Worm (Caenorhabditis elegans): ENCODE data around the gene T12B3.2.
"Not testable (repeated sequence)": the region's sequence is repeated elsewhere in the genome, so short reads cannot be mapped to it uniquely, and the experiment has no call there.

Gene T12B3.2

DNA sequence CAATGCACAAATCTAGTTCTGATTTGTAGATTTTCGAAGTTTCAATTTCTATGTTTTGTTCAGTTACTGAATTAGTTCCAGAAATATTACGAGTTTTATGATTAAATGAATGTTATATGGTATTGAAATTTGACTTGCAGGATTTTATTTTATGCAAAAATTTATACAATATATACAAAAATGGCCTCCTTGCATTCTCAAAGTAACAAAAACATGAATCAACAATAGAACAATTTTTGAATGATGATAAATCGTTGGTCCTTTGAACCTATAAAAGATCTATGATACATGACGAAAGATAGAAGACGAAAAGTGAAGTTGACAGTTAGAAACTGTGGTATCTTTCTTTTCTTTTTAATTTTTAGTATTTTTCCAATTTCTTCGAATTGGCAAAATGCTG lies at the start of gene T12B3.2:
T12B3.2 (plus strand) TSS at position 301 of the 400 bp plus-strand sequence.
- no peak for TF ChIP-seq unc-62 (GFP tag; optimal IDR thresholded peaks at IDR 0.05)

ce11 chrIV:7328918-7329317 lies 47.7 kb upstream of the T12B3.2 start, which contains the start of gene sqst-2:
Gene sqst-2 (minus strand): TSS chrIV:7328975.
- no peak for TF ChIP-seq unc-62 (GFP tag; optimal IDR thresholded peaks at IDR 0.05)

ce11 chrIV:7332695-7333094 lies 43.9 kb upstream of the T12B3.2 start, which contains the start of gene ocr-4:
Gene ocr-4 (minus strand): TSS chrIV:7332795.
- no peak for TF ChIP-seq unc-62 (GFP tag; optimal IDR thresholded peaks at IDR 0.05)

- no peak for TF ChIP-seq unc-62 (GFP tag; optimal IDR thresholded peaks at IDR 0.05)
Measured at ce11 chrIV:7338042-7338441, 38.6 kb upstream of the T12B3.2 start.

ce11 chrIV:7339095-7339494 lies 37.5 kb upstream of the T12B3.2 start:
- TF ChIP-seq unc-62 (GFP tag; optimal IDR thresholded peaks at IDR 0.05): no peak

ce11 chrIV:7342144-7342543 lies 34.5 kb upstream of the T12B3.2 start:
- no peak for TF ChIP-seq unc-62 (GFP tag; optimal IDR thresholded peaks at IDR 0.05)

ce11 chrIV:7344020-7344419 lies 32.6 kb upstream of the T12B3.2 start:
- no peak for TF ChIP-seq unc-62 (GFP tag; optimal IDR thresholded peaks at IDR 0.05)

DNA sequence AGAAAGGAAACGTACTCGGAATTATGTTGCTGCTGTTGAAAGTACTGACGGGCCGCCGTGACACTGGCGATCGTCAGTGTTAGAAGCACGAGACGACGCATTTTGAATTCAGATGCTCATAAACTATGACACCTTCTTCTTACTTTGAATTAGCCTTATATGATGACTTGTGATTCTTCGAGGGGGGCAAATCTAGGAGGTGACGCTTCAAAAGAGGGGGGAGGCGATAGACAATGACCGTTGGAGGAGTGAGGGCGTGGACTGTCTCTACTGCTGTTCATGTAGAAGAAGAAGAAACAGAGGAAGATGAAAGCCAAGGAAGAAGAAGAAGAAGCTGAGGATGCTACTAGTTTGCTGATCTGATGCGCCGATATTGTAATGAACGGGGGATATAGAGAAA lies 29.9 kb upstream of the T12B3.2 start, which contains the start of gene daf-42:
daf-42 (minus strand) TSS at position 101 of the 400 bp plus-strand sequence.
- no peak for TF ChIP-seq unc-62 (GFP tag; optimal IDR thresholded peaks at IDR 0.05)

DNA sequence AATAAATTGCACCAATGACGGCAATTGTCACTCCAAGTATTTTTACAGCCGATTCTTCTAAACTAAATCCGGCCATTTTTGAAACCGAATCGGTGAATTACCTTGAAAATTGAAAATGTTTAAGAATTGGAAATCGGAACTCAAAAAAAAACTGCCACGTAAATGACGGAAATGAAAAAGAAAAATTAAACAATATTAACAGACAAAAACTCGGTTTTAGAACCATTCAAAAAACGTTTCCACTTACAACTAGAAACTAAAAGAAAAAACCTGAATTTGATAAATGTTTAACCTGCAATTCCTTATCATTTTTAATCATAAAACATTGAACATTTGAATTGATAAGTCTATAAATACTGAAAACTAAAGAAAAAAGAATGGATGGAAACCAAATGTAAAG lies 11.6 kb upstream of the T12B3.2 start, which contains the start of gene Y40C5A.4:
Y40C5A.4 (minus strand) TSS at position 101 of the 400 bp plus-strand sequence.
- TF ChIP-seq unc-62 (GFP tag; optimal IDR thresholded peaks at IDR 0.05): not testable (repeated sequence)

DNA sequence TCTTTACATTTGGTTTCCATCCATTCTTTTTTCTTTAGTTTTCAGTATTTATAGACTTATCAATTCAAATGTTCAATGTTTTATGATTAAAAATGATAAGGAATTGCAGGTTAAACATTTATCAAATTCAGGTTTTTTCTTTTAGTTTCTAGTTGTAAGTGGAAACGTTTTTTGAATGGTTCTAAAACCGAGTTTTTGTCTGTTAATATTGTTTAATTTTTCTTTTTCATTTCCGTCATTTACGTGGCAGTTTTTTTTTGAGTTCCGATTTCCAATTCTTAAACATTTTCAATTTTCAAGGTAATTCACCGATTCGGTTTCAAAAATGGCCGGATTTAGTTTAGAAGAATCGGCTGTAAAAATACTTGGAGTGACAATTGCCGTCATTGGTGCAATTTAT lies 1.8 kb upstream of the T12B3.2 start, which contains the start of gene T12B3.3:
T12B3.3 (plus strand) TSS at position 301 of the 400 bp plus-strand sequence.
- TF ChIP-seq unc-62 (GFP tag; optimal IDR thresholded peaks at IDR 0.05): not testable (repeated sequence)

DNA sequence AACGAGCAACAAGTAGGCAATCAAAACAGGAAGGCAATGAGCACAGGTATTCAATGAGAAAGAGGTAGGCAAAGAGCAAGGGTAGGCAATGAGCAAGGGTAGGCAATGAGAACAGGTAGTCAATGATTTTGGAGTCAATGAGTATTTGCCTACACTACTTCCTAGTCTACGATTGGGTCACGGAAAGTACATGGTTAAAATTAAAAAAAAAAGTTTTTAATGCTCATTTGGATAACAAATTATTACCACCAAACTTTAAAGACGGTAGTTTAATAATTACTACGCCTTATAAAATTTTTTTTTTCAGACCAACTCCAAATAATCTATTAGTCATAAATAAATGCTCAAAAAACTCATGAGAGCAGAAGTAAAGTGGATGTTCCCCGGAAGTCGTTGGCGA lies 5.1 kb downstream of the T12B3.2 start, which contains the start of gene ptp-8:
ptp-8 (plus strand) TSS at position 301 of the 400 bp plus-strand sequence.
- TF ChIP-seq unc-62 (GFP tag; optimal IDR thresholded peaks at IDR 0.05): no peak

- no peak for TF ChIP-seq unc-62 (GFP tag; optimal IDR thresholded peaks at IDR 0.05)
Measured at ce11 chrIV:7386835-7387551, 10.4 kb downstream of the T12B3.2 start.

DNA sequence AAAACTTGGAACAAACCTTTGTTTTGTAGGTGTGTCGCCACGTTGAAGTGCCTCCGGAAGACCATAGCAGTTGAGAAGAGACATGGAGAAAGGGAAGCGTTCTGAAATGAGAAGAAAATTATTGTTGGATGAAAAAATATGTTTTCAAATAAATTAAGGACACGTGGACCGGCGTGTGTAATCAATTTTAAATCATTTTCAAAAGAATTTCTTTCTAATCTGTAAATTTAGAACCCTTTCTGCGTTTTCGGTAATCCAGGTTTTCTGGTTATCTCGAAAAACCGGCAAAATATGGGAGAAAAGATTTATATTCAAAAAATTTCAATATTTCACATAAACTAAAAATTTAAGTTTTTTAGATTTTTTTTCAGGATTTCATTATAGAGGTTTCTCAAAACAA lies 12.2 kb downstream of the T12B3.2 start, which contains the start of gene mob-3:
mob-3 (minus strand) TSS at position 101 of the 400 bp plus-strand sequence.
- TF ChIP-seq unc-62 (GFP tag; optimal IDR thresholded peaks at IDR 0.05): no peak

DNA sequence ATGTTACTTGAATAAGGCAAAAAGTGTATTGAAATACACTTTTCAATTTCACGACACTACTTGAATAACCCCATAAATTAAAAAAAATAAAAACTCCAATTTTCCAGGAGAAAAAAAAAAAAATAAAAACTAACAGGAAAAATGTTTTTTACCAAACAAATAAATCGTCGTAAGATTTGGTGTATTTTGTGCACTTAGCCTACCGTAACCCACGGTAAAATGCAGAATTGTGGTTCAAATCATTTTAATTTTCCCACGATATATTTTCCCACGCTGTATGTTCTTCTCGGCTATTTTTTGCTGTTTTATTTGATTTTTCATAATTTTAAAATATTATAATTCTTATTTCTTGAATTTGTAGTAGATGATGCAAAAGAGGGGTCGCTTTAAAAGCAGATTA lies 13.1 kb downstream of the T12B3.2 start:
- no peak for TF ChIP-seq unc-62 (GFP tag; optimal IDR thresholded peaks at IDR 0.05)

DNA sequence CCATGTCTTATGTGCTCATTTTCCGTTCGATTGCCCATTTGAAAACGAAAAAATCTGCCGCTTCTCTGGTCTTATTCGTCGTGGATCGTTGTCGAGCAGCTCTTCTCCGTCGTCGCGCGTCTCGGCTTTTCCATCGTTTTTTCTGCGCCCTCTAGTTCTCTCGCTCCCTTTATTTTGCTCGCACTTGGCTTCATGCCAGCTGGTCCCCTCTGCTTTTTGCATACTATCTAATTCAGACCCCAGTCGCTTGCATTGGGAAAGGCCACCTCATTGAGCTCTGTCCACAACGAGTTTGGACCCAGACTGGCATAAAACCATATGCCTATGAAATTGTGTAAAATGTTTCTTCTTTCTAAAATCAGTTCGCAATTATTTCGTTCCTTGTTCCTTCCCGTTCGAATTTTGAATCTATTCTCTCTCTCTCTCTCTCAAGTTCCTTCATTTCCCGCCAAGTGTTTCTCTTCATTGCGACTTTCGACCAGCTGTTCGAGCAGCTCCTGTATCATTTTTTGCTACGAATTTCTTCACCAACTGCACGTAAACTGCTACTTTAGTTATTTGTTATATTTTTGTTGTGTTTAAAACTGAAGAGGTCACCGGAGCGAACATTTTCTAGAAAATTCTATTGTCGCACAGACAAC lies 13.6 kb downstream of the T12B3.2 start:
- no peak for TF ChIP-seq unc-62 (GFP tag; optimal IDR thresholded peaks at IDR 0.05)

DNA sequence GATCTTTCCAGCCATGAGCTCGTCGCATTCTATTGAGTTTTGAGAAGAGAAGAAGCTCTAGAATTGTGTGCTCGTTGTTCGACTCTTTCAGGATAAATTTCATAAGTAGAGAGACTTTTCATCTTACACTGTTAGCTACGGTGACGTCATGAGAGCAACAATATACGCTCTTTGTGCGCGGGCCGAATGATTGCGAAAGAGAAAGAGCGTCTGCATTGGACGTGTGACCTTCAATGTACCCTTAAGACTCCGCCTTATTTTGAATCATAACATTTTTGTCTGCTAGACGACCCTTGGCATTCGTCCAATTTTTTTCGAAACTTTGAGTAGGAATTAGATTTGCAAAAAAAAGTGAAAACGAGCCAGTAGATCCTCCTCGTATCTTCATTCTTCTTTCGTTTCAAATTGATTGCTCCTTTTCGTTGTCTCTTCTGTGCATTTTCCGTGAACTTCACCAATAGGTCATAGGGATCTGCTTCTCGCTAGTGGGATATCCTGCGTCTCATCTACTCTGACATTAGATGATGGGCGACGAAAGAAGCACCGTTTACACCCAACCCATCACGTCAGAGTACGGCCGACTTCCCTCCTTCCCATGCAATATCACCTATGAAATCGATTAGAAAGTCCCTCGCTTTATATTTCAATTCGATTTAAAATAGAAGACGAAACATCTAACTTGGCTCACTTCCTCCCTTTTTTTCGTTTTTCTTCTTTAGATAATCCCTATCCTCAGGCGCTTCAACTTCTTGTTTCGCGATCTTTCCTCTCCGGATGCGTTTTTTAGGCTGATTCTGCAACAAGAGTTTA lies 15.1 kb downstream of the T12B3.2 start:
- no peak for TF ChIP-seq unc-62 (GFP tag; optimal IDR thresholded peaks at IDR 0.05)

Data from whole organism, dauer.